Worm (Caenorhabditis elegans) whole organism, L2 larva: ENCODE results near the gene C06G4.4.

Experiments
- egl-27 ChIP-seq: sonication (generic microtip); optimal IDR thresholded peaks from 3 replicates; lab custom pipeline; 2017; ENCODE audit warnings: missing biosample characterization, missing genetic modification reagents, missing genetic modification characterization
- zag-1 ChIP-seq: fragments of 150-350 bp; optimal IDR thresholded peaks from 2 replicates; lab custom pipeline; 2014; ENCODE audit warnings: missing biosample characterization, missing genetic modification characterization

- TF ChIP-seq zag-1 (tag; lab: Kevin White, UChicago) (no peak), egl-27 (tag; lab: Kevin White, UChicago) (no peak)
These were observed 3.6 kb upstream of the C06G4.4 start for ce11 chrIII:7981233-7981632.
